Fruit fly (Drosophila melanogaster): ENCODE results near the gene CG7720.

- TF ChIP-seq Mnt (GFP tag; optimal IDR thresholded peaks at IDR 0.05) (no peak), ovo (GFP tag; optimal IDR thresholded peaks at IDR 0.05) (no peak), pad (GFP tag; optimal IDR thresholded peaks at IDR 0.05) (no peak), kay (GFP tag; ENCODE audit: borderline replicate concordance) (no peak), bab1 (GFP tag; optimal IDR thresholded peaks at IDR 0.05) (no peak), CG1620 (GFP tag; optimal IDR thresholded peaks at IDR 0.05) (no peak)
Measured at dm6 chr3R:18790619-18791018, 4.3 kb downstream of the CG7720 start.
